Worm (Caenorhabditis elegans): ENCODE data around the gene arr-1.

Gene arr-1

DNA sequence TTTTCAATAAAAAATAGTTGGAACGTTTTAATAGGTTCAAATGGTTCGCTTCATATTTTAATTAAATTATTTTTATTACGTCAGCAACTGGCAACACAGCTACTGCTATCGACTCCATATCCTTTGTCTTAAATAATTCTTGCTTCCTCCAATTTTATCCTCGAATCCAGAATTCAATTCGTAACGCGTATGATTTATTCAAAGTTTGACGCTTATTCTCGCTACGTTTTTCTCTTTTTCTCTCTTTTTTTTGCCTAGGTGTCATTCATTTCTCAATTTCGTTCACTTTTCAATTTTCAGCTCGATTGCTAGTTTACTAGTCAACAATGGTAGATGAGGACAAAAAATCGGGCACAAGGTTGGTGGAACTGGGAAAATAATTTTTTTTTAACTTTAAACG is at the start of gene arr-1:
Gene arr-1, plus strand, starts transcription at position 301 of the 400 bp plus-strand sequence.
- TF ChIP-seq snpc-4 (tag; optimal IDR thresholded peaks at IDR 0.05) (no peak), jun-1 (tag; optimal IDR thresholded peaks at IDR 0.05) (no peak), gei-8 (GFP tag; optimal IDR thresholded peaks at IDR 0.05) (no peak), zip-2 (tag; optimal IDR thresholded peaks at IDR 0.05) (no peak), hmg-1.1 (GFP tag; IDR thresholded peaks at IDR 0.05) (no peak), ceh-20 (GFP tag; IDR thresholded peaks at IDR 0.05) (no peak), cey-2 (tag; optimal IDR thresholded peaks at IDR 0.05; ENCODE audit: borderline replicate concordance, insufficient read depth) (no peak), lsy-2 (tag; optimal IDR thresholded peaks at IDR 0.05) (no peak), arid-1 (GFP tag; conservative IDR thresholded peaks at IDR 0.05) (no peak), daf-16 (GFP tag; optimal IDR thresholded peaks at IDR 0.05) (no peak), daf-16 (tag; optimal IDR thresholded peaks at IDR 0.05) (no peak), Y75B8A.6 (GFP tag; IDR thresholded peaks at IDR 0.05) (no peak), lim-7 (GFP tag; IDR thresholded peaks at IDR 0.05) (no peak), dmd-8 (GFP tag; IDR thresholded peaks at IDR 0.05) (no peak)

DNA sequence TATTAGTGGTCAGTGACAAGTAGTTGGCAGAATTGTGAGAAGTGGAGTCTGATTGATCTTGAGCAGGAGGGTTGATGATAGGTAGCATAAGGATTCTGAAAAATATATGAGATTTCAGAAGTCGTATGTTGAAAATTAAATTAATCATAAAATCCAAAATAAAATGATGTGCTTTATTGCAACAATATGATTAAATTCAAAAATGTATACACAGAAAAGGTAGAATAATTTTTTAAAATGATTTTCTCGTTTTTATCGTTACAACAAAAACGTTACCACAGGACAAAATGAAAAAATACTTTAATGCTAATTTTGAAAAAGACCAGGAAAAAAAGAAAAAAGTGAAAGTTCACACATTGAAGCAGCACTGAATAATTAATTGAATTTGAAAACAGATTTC is 48.1 kb upstream of the arr-1 start, which contains the start of gene ZC13.10:
Gene ZC13.10, minus strand, starts transcription at position 101 of the 400 bp plus-strand sequence.
- no peak for TF ChIP-seq duxl-1 (tag; optimal IDR thresholded peaks at IDR 0.05; ENCODE audit: poor library complexity)
- TF ChIP-seq unc-39 (tag; optimal IDR thresholded peaks at IDR 0.05): no peak
- no peak for TF ChIP-seq mdl-1 (tag; optimal IDR thresholded peaks at IDR 0.05)
- TF ChIP-seq nhr-25 (tag; optimal IDR thresholded peaks at IDR 0.05; ENCODE audit: borderline replicate concordance, insufficient read depth): no peak
- no peak for TF ChIP-seq spr-3 (GFP tag; optimal IDR thresholded peaks at IDR 0.05)
- no peak for TF ChIP-seq F44E2.7 (GFP tag; IDR thresholded peaks at IDR 0.05)
- no peak for TF ChIP-seq dve-1 (tag; optimal IDR thresholded peaks at IDR 0.05; ENCODE audit: insufficient read depth)
- no peak for TF ChIP-seq T26A8.4 (GFP tag; IDR thresholded peaks at IDR 0.05)
- no peak for TF ChIP-seq aly-2 (tag; optimal IDR thresholded peaks at IDR 0.05)
- TF ChIP-seq set-16 (GFP tag; IDR thresholded peaks at IDR 0.05): no peak
- TF ChIP-seq nhr-28 (tag; optimal IDR thresholded peaks at IDR 0.05): no peak
- TF ChIP-seq zfp-3 (GFP tag; conservative IDR thresholded peaks at IDR 0.05): no peak
- TF ChIP-seq dpl-1 (GFP tag; optimal IDR thresholded peaks at IDR 0.05): no peak
- TF ChIP-seq fkh-10 (GFP tag; optimal IDR thresholded peaks at IDR 0.05): no peak
- no peak for TF ChIP-seq nhr-237 (tag; optimal IDR thresholded peaks at IDR 0.05)
- no peak for TF ChIP-seq fos-1 (tag; optimal IDR thresholded peaks at IDR 0.05)
- no peak for TF ChIP-seq egl-27 (tag; optimal IDR thresholded peaks at IDR 0.05)
- TF ChIP-seq F49E8.2 (tag; optimal IDR thresholded peaks at IDR 0.05; ENCODE audit: borderline replicate concordance): no peak
- TF ChIP-seq spr-1 (tag; optimal IDR thresholded peaks at IDR 0.05): no peak
- no peak for TF ChIP-seq nhr-102 (tag; optimal IDR thresholded peaks at IDR 0.05)

DNA sequence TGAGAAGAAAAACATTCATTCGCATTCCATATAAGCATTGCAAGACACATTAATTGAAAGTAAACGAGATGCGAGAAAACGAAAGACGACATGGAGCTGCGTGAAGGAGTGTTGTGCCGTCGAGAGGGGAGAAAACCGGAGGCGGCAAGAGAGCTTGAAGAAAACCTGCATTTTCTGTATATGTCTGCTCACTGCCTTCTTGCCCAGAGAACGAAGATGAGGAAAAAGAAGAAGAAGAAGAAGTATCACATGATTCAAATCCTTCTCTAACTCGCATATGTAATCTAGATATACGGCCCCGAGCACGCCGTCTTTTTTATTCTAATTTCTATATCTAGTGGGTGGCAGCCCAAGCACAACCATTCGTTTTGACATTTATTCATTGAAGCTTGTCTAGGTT is 40.2 kb upstream of the arr-1 start:
- TF ChIP-seq lir-3 (tag; optimal IDR thresholded peaks at IDR 0.05) (no peak), hlh-30 (tag; optimal IDR thresholded peaks at IDR 0.05; ENCODE audit: insufficient read depth) (peak; percentile 15), ctbp-1 (GFP tag; IDR thresholded peaks at IDR 0.05) (0 out of 2 replicates have a peak, but pooled peaks have one; percentile 10), hmg-1.1 (GFP tag; IDR thresholded peaks at IDR 0.05) (0 out of 2 replicates have a peak, but pooled peaks have one; percentile 32), lin-15B (tag; optimal IDR thresholded peaks at IDR 0.05) (no peak), fkh-10 (GFP tag; optimal IDR thresholded peaks at IDR 0.05) (peak; percentile 19), rbr-2 (tag; optimal IDR thresholded peaks at IDR 0.05) (peak; percentile 23), zag-1 (tag; optimal IDR thresholded peaks at IDR 0.05) (no peak), nhr-77 (tag; optimal IDR thresholded peaks at IDR 0.05) (no peak)
